Worm (Caenorhabditis elegans) whole organism, L4/young adult: ENCODE measurements around the gene Y69A2AR.50.

ENCODE experiments used
- W03F9.2 ChIP-seq: fragments of 150-350 bp; optimal IDR thresholded peaks from 2 replicates; lab custom pipeline; 2014; ENCODE audit warnings: missing biosample characterization, missing genetic modification characterization
- him-1 ChIP-seq: sonication (generic microtip); optimal IDR thresholded peaks from 2 replicates; lab custom pipeline; 2016; ENCODE audit warnings: missing genotype, missing genetic modification reagents, missing genetic modification characterization, missing compliant biosample characterization

The Y69A2AR.50 gene

ce11 chrIV:2610974-2611373, 48.8 kb downstream of the Y69A2AR.50 start:
- no peak for TF ChIP-seq W03F9.2 (tag; lab: Kevin White, UChicago)
- no peak for TF ChIP-seq him-1 (tag; lab: Kevin White, UChicago)
